Fruit fly (Drosophila melanogaster) whole organism, embryonic: ENCODE results near the gene CG10086.

ENCODE experiments used
- Bdp1 ChIP-seq: fragments of 200-800 bp; sonication (Bioruptor generic); optimal IDR thresholded peaks from 3 replicates; lab custom pipeline; 2016; ENCODE audit warnings: missing biosample characterization, missing genetic modification characterization
- CG10543 ChIP-seq: fragments of 200-800 bp; sonication (Bioruptor generic); optimal IDR thresholded peaks from 3 replicates; lab custom pipeline; 2017; ENCODE audit warnings: missing biosample characterization, mild to moderate bottlenecking, missing genetic modification characterization, moderate library complexity
- CG11085 ChIP-seq: fragments of 200-800 bp; sonication (Bioruptor generic); IDR thresholded peaks from 2 replicates; pipeline ENCODE4 v1.3.6; 2022; ENCODE audit warnings: missing biosample characterization, missing genetic modification characterization
- CG12769 ChIP-seq: fragments of 200-800 bp; sonication (Bioruptor generic); optimal IDR thresholded peaks from 2 replicates; lab custom pipeline; 2019; ENCODE audit warnings: missing biosample characterization, mild to moderate bottlenecking, missing genetic modification characterization, moderate library complexity
- CG13123 ChIP-seq: fragments of 200-800 bp; sonication (Bioruptor generic); optimal IDR thresholded peaks from 2 replicates; lab custom pipeline; 2016; ENCODE audit warnings: missing biosample characterization, missing genetic modification characterization
- CG13424 ChIP-seq: fragments of 200-800 bp; sonication (Bioruptor generic); optimal IDR thresholded peaks from 2 replicates; lab custom pipeline; 2019; ENCODE audit warnings: missing biosample characterization, mild to moderate bottlenecking, missing genetic modification characterization, moderate library complexity
- CG1647 ChIP-seq: fragments of 200-800 bp; sonication (Bioruptor generic); optimal IDR thresholded peaks from 3 replicates; lab custom pipeline; 2016; ENCODE audit warnings: missing biosample characterization, missing genetic modification characterization
- CG16815 ChIP-seq: fragments of 200-800 bp; sonication (Bioruptor generic); optimal IDR thresholded peaks from 3 replicates; lab custom pipeline; 2017; ENCODE audit warnings: missing biosample characterization, mild to moderate bottlenecking, missing genetic modification characterization
- CG17385 ChIP-seq: fragments of 200-800 bp; sonication (Bioruptor generic); optimal IDR thresholded peaks from 3 replicates; lab custom pipeline; 2018; ENCODE audit warnings: missing biosample characterization, mild to moderate bottlenecking, missing genetic modification characterization
- CG18599 ChIP-seq: fragments of 200-800 bp; sonication (Bioruptor generic); optimal IDR thresholded peaks from 3 replicates; lab custom pipeline; 2017; ENCODE audit warnings: missing biosample characterization, missing genetic modification characterization, mild to moderate bottlenecking, moderate library complexity, missing genetic modification reagents
- CG34376 ChIP-seq: fragments of 200-800 bp; sonication (Bioruptor generic); optimal IDR thresholded peaks from 2 replicates; lab custom pipeline; 2018; ENCODE audit warnings: missing biosample characterization, mild to moderate bottlenecking, missing genetic modification characterization
- CG3847 ChIP-seq: fragments of 200-800 bp; sonication (Bioruptor generic); IDR thresholded peaks from 2 replicates; pipeline ENCODE4 v1.3.6; 2022; ENCODE audit warnings: missing biosample characterization, missing genetic modification characterization
- CG3995 ChIP-seq: fragments of 200-800 bp; sonication (Bioruptor generic); optimal IDR thresholded peaks from 3 replicates; lab custom pipeline; 2016; ENCODE audit warnings: missing biosample characterization, missing genetic modification characterization
- CG42726 ChIP-seq: fragments of 200-800 bp; sonication (Bioruptor generic); IDR thresholded peaks from 2 replicates; pipeline ENCODE4 v1.3.6; 2022; ENCODE audit warnings: missing biosample characterization, missing genetic modification characterization; ENCODE audit not compliant: partially characterized antibody
- CG6689 ChIP-seq: fragments of 200-800 bp; sonication (Bioruptor generic); IDR thresholded peaks from 2 replicates; pipeline ENCODE4 v1.3.6; 2022; ENCODE audit warnings: missing biosample characterization, missing genetic modification characterization
- CG8290 ChIP-seq, 3 experiments: fragments of 200-800 bp; sonication (Bioruptor generic); optimal IDR thresholded peaks; 2 replicates each; lab custom pipeline; 2016 to 2019; ENCODE audit warnings: missing biosample characterization in 3 of 3, missing genetic modification characterization in 3 of 3, mild to moderate bottlenecking in 2 of 3, moderate library complexity in 1 of 3
- CG8924 ChIP-seq: fragments of 200-800 bp; optimal IDR thresholded peaks from 3 replicates; lab custom pipeline; 2019; ENCODE audit warnings: missing biosample characterization, mild to moderate bottlenecking, missing genetic modification characterization, moderate library complexity
- CHES-1-like ChIP-seq: fragments of 200-800 bp; sonication (Bioruptor generic); optimal IDR thresholded peaks from 2 replicates; lab custom pipeline; 2016; ENCODE audit warnings: missing biosample characterization, missing genetic modification characterization
- Deaf1 ChIP-seq: fragments of 200-800 bp; optimal IDR thresholded peaks from 3 replicates; lab custom pipeline; 2019; ENCODE audit warnings: missing biosample characterization, mild to moderate bottlenecking, missing genetic modification characterization, moderate library complexity
- GATAe ChIP-seq: fragments of 200-800 bp; sonication (Bioruptor generic); conservative IDR thresholded peaks from 2 replicates; pipeline ENCODE4 v1.3.6; 2022; ENCODE audit warnings: missing biosample characterization, missing genetic modification characterization
- H15 ChIP-seq: fragments of 200-800 bp; sonication (Bioruptor generic); IDR thresholded peaks from 3 replicates; pipeline ENCODE4 v1.3.6; 2022; ENCODE audit warnings: missing biosample characterization, missing genetic modification characterization
- HmgZ ChIP-seq: fragments of 200-800 bp; sonication (Bioruptor generic); optimal IDR thresholded peaks from 2 replicates; lab custom pipeline; 2018; ENCODE audit warnings: missing biosample characterization, mild to moderate bottlenecking, missing genetic modification characterization
- Jarid2 ChIP-seq: fragments of 200-800 bp; sonication (Bioruptor generic); optimal IDR thresholded peaks from 3 replicates; lab custom pipeline; 2017; ENCODE audit warnings: mild to moderate bottlenecking, missing biosample characterization, missing genetic modification reagents, missing genetic modification characterization
- Myb ChIP-seq: fragments of 200-800 bp; sonication (Bioruptor generic); optimal IDR thresholded peaks from 2 replicates; lab custom pipeline; 2016; ENCODE audit warnings: missing biosample characterization, missing genetic modification characterization
- NfI ChIP-seq: fragments of 200-800 bp; sonication (Bioruptor generic); optimal IDR thresholded peaks from 3 replicates; lab custom pipeline; 2018; ENCODE audit warnings: missing biosample characterization, mild to moderate bottlenecking, missing genetic modification characterization, moderate library complexity
- Opbp ChIP-seq: fragments of 200-800 bp; sonication (Bioruptor generic); IDR thresholded peaks from 3 replicates; pipeline ENCODE4 v1.3.6; 2022; ENCODE audit warnings: missing biosample characterization, missing genetic modification characterization; ENCODE audit not compliant: partially characterized antibody
- Sin3A ChIP-seq: fragments of >200 bp; optimal IDR thresholded peaks from 2 replicates; lab custom pipeline; 2018
- Sox100B ChIP-seq: fragments of 200-800 bp; sonication (Bioruptor generic); optimal IDR thresholded peaks from 3 replicates; lab custom pipeline; 2018; ENCODE audit warnings: missing biosample characterization, mild to moderate bottlenecking, missing genetic modification characterization
- ab ChIP-seq: fragments of 200-800 bp; sonication (Bioruptor generic); optimal IDR thresholded peaks from 2 replicates; lab custom pipeline; 2016; ENCODE audit warnings: missing biosample characterization, missing genetic modification characterization
- ap ChIP-seq: fragments of 200-800 bp; sonication (Bioruptor generic); IDR thresholded peaks from 2 replicates; pipeline ENCODE4 v1.3.6; 2022; ENCODE audit warnings: missing biosample characterization, missing genetic modification characterization
- cas ChIP-seq: fragments of 200-800 bp; sonication (Bioruptor generic); IDR thresholded peaks from 2 replicates; pipeline ENCODE4 v1.3.6; 2022; ENCODE audit warnings: missing biosample characterization, missing genetic modification characterization
- chinmo ChIP-seq: fragments of 200-800 bp; sonication (Bioruptor generic); IDR thresholded peaks from 4 replicates; pipeline ENCODE4 v1.3.6; 2022; ENCODE audit warnings: missing biosample characterization, missing genetic modification characterization; ENCODE audit not compliant: partially characterized antibody
- dmrt11E ChIP-seq: fragments of 200-800 bp; sonication (Bioruptor generic); optimal IDR thresholded peaks from 3 replicates; lab custom pipeline; 2018; ENCODE audit warnings: missing biosample characterization, mild to moderate bottlenecking, missing genetic modification characterization, moderate library complexity
- dmrt99B ChIP-seq: fragments of 200-800 bp; sonication (Bioruptor generic); optimal IDR thresholded peaks from 2 replicates; lab custom pipeline; 2018; ENCODE audit warnings: missing biosample characterization, mild to moderate bottlenecking, missing genetic modification characterization, moderate library complexity
- exex ChIP-seq: fragments of 200-800 bp; sonication (Bioruptor generic); optimal IDR thresholded peaks from 4 replicates; lab custom pipeline; 2018; ENCODE audit warnings: missing biosample characterization, mild to moderate bottlenecking, missing genetic modification characterization, moderate library complexity
- fu2 ChIP-seq: fragments of 200-800 bp; sonication (Bioruptor generic); optimal IDR thresholded peaks from 2 replicates; lab custom pipeline; 2016; ENCODE audit warnings: missing biosample characterization, missing genetic modification characterization
- grn ChIP-seq: fragments of 200-800 bp; sonication (Bioruptor generic); optimal IDR thresholded peaks from 3 replicates; lab custom pipeline; 2017; ENCODE audit warnings: missing biosample characterization, missing genetic modification characterization
- lab ChIP-seq: fragments of 200-800 bp; sonication (Bioruptor generic); optimal IDR thresholded peaks from 3 replicates; lab custom pipeline; 2017; ENCODE audit warnings: missing biosample characterization, missing genetic modification characterization, mild to moderate bottlenecking, moderate library complexity, missing genetic modification reagents
- mirr ChIP-seq: fragments of 200-800 bp; sonication (Bioruptor generic); optimal IDR thresholded peaks from 3 replicates; lab custom pipeline; 2018; ENCODE audit warnings: missing biosample characterization, mild to moderate bottlenecking, missing genetic modification characterization
- nau ChIP-seq: fragments of 200-800 bp; sonication (Bioruptor generic); optimal IDR thresholded peaks from 3 replicates; lab custom pipeline; 2017; ENCODE audit warnings: missing biosample characterization, mild to moderate bottlenecking, missing genetic modification characterization, missing genetic modification reagents
- prd ChIP-seq, 3 experiments: fragments of >200 bp in 2 of 3; fragments of 200-800 bp in 1 of 3; sonication (Bioruptor generic) in 1 of 3; optimal IDR thresholded peaks in 2 of 3; IDR thresholded peaks in 1 of 3; 2 replicates in 2 of 3; 3 replicates in 1 of 3; pipeline versions ENCODE4 v1.3.6 to Lab custom; 2017 to 2022; ENCODE audit warnings: missing biosample characterization in 1 of 3, missing genetic modification characterization in 1 of 3
- rib ChIP-seq: fragments of 200-800 bp; sonication (Bioruptor generic); IDR thresholded peaks from 2 replicates; pipeline ENCODE4 v1.3.6; 2022; ENCODE audit warnings: missing biosample characterization, missing genetic modification characterization
- ro ChIP-seq: fragments of 200-800 bp; sonication (Bioruptor generic); IDR thresholded peaks from 2 replicates; pipeline ENCODE4 v1.3.6; 2022; ENCODE audit warnings: missing biosample characterization, missing genetic modification characterization
- scrt ChIP-seq: fragments of 200-800 bp; sonication (Bioruptor generic); optimal IDR thresholded peaks from 2 replicates; lab custom pipeline; 2018; ENCODE audit warnings: missing biosample characterization, mild to moderate bottlenecking, missing genetic modification characterization, moderate library complexity
- sima ChIP-seq: fragments of 200-800 bp; sonication (Bioruptor generic); optimal IDR thresholded peaks from 2 replicates; lab custom pipeline; 2016; ENCODE audit warnings: missing biosample characterization, missing genetic modification characterization
- slbo ChIP-seq: fragments of 200-800 bp; sonication (Bioruptor generic); IDR thresholded peaks from 2 replicates; pipeline ENCODE4 v1.3.6; 2022; ENCODE audit warnings: missing biosample characterization, missing genetic modification characterization
- so ChIP-seq: fragments of 200-800 bp; sonication (Bioruptor generic); IDR thresholded peaks from 3 replicates; pipeline ENCODE4 v1.3.6; 2022; ENCODE audit warnings: missing biosample characterization, missing genetic modification characterization
- sug ChIP-seq: fragments of 200-800 bp; optimal IDR thresholded peaks from 2 replicates; lab custom pipeline; 2019; ENCODE audit warnings: missing biosample characterization, mild to moderate bottlenecking, missing genetic modification characterization, moderate library complexity
- tx ChIP-seq: fragments of 200-800 bp; sonication (Bioruptor generic); optimal IDR thresholded peaks from 2 replicates; lab custom pipeline; 2016; ENCODE audit warnings: missing biosample characterization, missing genetic modification characterization

Gene CG10086

dm6 chr3R:7790583-7791034 lies at the start of gene CG10086:
TSS of gene CG10086 (plus strand) at chr3R:7790633.
- peak; percentile 51 for TF ChIP-seq HmgZ (tag; lab: Kevin White, UChicago)
- TF ChIP-seq CG8290 (GFP tag; optimal IDR thresholded peaks at IDR 0.05; lab: Kevin White, UChicago): no peak
- peak in 1 of 2 experiments; percentile 1 for TF ChIP-seq CG8290 (tag; optimal IDR thresholded peaks at IDR 0.05; lab: Kevin White, UChicago)
- peak; percentile 37 for TF ChIP-seq Deaf1 (tag; lab: Kevin White, UChicago)
- no peak for TF ChIP-seq ap (GFP tag; lab: Robert Waterston, UW)
- peak; percentile 16; the same call in 1 of the 2 replicates for TF ChIP-seq CG11085 (GFP tag; lab: Robert Waterston, UW)
- TF ChIP-seq so (GFP tag; lab: Robert Waterston, UW): 0 out of 3 replicates have a peak, but pooled peaks have one; percentile 19
- TF ChIP-seq NfI (GFP tag; lab: Kevin White, UChicago): no peak
- no peak for TF ChIP-seq CG3995 (GFP tag; lab: Kevin White, UChicago)
- no peak for TF ChIP-seq Opbp (GFP tag; lab: Robert Waterston, UW)
- TF ChIP-seq exex (tag; lab: Kevin White, UChicago): peak; percentile 99
- no peak for TF ChIP-seq dmrt11E (tag; lab: Kevin White, UChicago)
- peak; percentile 32 for TF ChIP-seq CG10543 (GFP tag; lab: Kevin White, UChicago)
- peak; percentile 1 for TF ChIP-seq Jarid2
- TF ChIP-seq GATAe (GFP tag; lab: Robert Waterston, UW): peak; percentile 79
- peak; percentile 83 for TF ChIP-seq mirr
- peak; percentile 74 for TF ChIP-seq grn (GFP tag; lab: Kevin White, UChicago)
- no peak for TF ChIP-seq CG1647
- no peak for TF ChIP-seq CG16815
- TF ChIP-seq CG12769 (tag; lab: Kevin White, UChicago): peak; percentile 30
- TF ChIP-seq CG18599: peak; percentile 34
- 0 out of 2 replicates have a peak, but pooled peaks have one; percentile 4 for TF ChIP-seq CG6689
- 0 out of 4 replicates have a peak, but pooled peaks have one; percentile 14 for TF ChIP-seq chinmo
- TF ChIP-seq lab: peak; percentile 38
- TF ChIP-seq H15 (GFP tag; lab: Robert Waterston, UW): no peak
- peak; percentile 94 for TF ChIP-seq sug
- peak; percentile 86 for TF ChIP-seq CG34376 (GFP tag; lab: Kevin White, UChicago)

DNA sequence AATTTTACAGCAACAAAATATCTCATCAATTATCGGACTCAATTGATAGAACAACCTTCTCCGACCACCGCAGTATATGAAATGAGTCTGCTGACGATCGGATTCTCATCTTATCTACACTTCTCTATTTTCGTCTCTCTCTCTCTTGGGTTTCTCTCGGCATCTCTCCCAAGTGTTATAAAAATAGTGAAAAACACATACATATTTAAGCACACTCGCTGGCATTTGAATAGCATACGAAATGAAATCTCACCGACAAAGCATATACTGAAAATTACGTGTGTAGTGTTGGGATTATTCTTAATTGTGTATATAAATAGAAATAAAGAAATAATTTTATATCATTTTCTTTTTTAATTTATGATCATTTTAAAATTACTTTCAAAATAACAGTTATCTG lies 40.4 kb upstream of the CG10086 start, which contains the start of gene pyd3:
pyd3 (minus strand) TSS at position 87 of the 400 bp plus-strand sequence.
- TF ChIP-seq H15 (GFP tag; lab: Robert Waterston, UW): no peak
- no peak for TF ChIP-seq scrt (GFP tag; lab: Kevin White, UChicago)
- TF ChIP-seq sima (GFP tag; lab: Kevin White, UChicago): no peak
- no peak for TF ChIP-seq tx (GFP tag; lab: Kevin White, UChicago)
- no peak for TF ChIP-seq CG13123 (GFP tag; lab: Kevin White, UChicago)
- no peak for TF ChIP-seq ab (GFP tag; lab: Kevin White, UChicago)
- no peak for TF ChIP-seq chinmo
- TF ChIP-seq ro (GFP tag; lab: Robert Waterston, UW): no peak
- TF ChIP-seq Sin3A: no peak
- TF ChIP-seq Deaf1 (tag; lab: Kevin White, UChicago): no peak
- peak; percentile 27 for TF ChIP-seq dmrt99B
- TF ChIP-seq prd (optimal IDR thresholded peaks at IDR 0.05; lab: Kevin White, UChicago): no peak
- TF ChIP-seq prd (GFP tag; IDR thresholded peaks at IDR 0.05; lab: Robert Waterston, UW): 0 out of 3 replicates have a peak, but pooled peaks have one; percentile 29
- TF ChIP-seq CG42726 (GFP tag; lab: Robert Waterston, UW): no peak
- TF ChIP-seq Myb (GFP tag; lab: Kevin White, UChicago): no peak
- TF ChIP-seq lab: peak; percentile 8
- TF ChIP-seq CG13424: peak; percentile 15
- no peak for TF ChIP-seq CG3847
- no peak for TF ChIP-seq slbo
- TF ChIP-seq CG8924 (tag; lab: Kevin White, UChicago): no peak
- TF ChIP-seq fu2 (GFP tag; lab: Kevin White, UChicago): no peak
- no peak for TF ChIP-seq CG17385 (GFP tag; lab: Kevin White, UChicago)
- TF ChIP-seq nau (GFP tag; lab: Kevin White, UChicago): no peak
- no peak for TF ChIP-seq CHES-1-like (GFP tag; lab: Kevin White, UChicago)
- TF ChIP-seq cas (GFP tag; lab: Robert Waterston, UW): no peak
- TF ChIP-seq rib (GFP tag; lab: Robert Waterston, UW): no peak
- peak; percentile 20 for TF ChIP-seq Sox100B (GFP tag; lab: Kevin White, UChicago)
- TF ChIP-seq Bdp1 (GFP tag; lab: Kevin White, UChicago): no peak
